Fruit fly (Drosophila melanogaster): ENCODE data around the gene CG12708.

Gene CG12708

DNA sequence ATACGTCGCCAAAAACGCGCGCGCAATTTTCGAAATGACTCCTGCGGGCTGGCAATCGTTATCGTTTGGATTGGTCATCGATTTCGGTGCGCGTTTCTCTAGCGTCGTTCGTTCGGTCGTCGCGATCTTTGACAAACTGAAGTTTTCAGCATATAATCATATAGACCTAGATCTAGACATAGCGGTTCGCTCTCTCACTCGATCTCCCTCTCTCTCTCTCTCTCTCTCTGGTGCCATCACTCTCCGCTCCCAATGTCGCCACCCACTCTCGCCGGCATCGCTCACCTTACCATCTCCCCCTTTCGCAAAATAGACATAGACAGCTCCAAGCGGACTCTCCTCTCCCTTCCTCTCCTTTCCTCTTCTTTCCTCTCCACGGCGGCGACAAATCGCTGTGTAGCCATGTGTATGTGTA lies 42.0 kb upstream of the CG12708 start, which contains the start of gene sog (continued):
- no peak for TF ChIP-seq inv (GFP tag; IDR thresholded peaks at IDR 0.05; ENCODE audit: partially characterized antibody)
- TF ChIP-seq Hsf (GFP tag; optimal IDR thresholded peaks at IDR 0.05) = no peak
- TF ChIP-seq otp (GFP tag; IDR thresholded peaks at IDR 0.05) = no peak
- TF ChIP-seq insv (GFP tag; optimal IDR thresholded peaks at IDR 0.05) = no peak
- TF ChIP-seq CG7271 (tag; optimal IDR thresholded peaks at IDR 0.05) = no peak
- TF ChIP-seq CG18619 (GFP tag; optimal IDR thresholded peaks at IDR 0.05) = no peak
- TF ChIP-seq Nf-YB (GFP tag; optimal IDR thresholded peaks at IDR 0.05) = no peak
- TF ChIP-seq ftz-f1 (GFP tag; optimal IDR thresholded peaks at IDR 0.05) = no peak
- peak; percentile 15 for TF ChIP-seq Sry-δ (GFP tag; optimal IDR thresholded peaks at IDR 0.05)
- TF ChIP-seq CG6654 (GFP tag; optimal IDR thresholded peaks at IDR 0.05) = no peak
- TF ChIP-seq CG10462 (GFP tag; optimal IDR thresholded peaks at IDR 0.05) = no peak
- no peak for TF ChIP-seq Dek (tag; optimal IDR thresholded peaks at IDR 0.05)
- TF ChIP-seq slou (GFP tag; optimal IDR thresholded peaks at IDR 0.05) = no peak
- TF ChIP-seq CG8944 (GFP tag; optimal IDR thresholded peaks at IDR 0.05) = no peak
- no peak for TF ChIP-seq CG15011 (GFP tag; optimal IDR thresholded peaks at IDR 0.05)
- peak; percentile 71 for TF ChIP-seq yki (optimal IDR thresholded peaks at IDR 0.05)
- no peak for TF ChIP-seq Hr39 (optimal IDR thresholded peaks at IDR 0.05)
- TF ChIP-seq luna (GFP tag; optimal IDR thresholded peaks at IDR 0.05) = no peak
- TF ChIP-seq CG13894 (tag; optimal IDR thresholded peaks at IDR 0.05) = no peak
- TF ChIP-seq CG10274 (GFP tag; optimal IDR thresholded peaks at IDR 0.05) = no peak
- TF ChIP-seq CG10959 (GFP tag; IDR thresholded peaks at IDR 0.05) = no peak
- TF ChIP-seq CG9797 (GFP tag; optimal IDR thresholded peaks at IDR 0.05) = no peak
- no peak for TF ChIP-seq NC2α (GFP tag; optimal IDR thresholded peaks at IDR 0.05)
- TF ChIP-seq Chrac-16 (GFP tag; optimal IDR thresholded peaks at IDR 0.05) = no peak
- no peak for TF ChIP-seq Optix (GFP tag; IDR thresholded peaks at IDR 0.05)
- no peak for TF ChIP-seq esg (GFP tag; conservative IDR thresholded peaks at IDR 0.05)
- TF ChIP-seq amos (GFP tag; IDR thresholded peaks at IDR 0.05; ENCODE audit: partially characterized antibody) = no peak; the same call in 1 of the 2 replicates
- no peak for TF ChIP-seq Bdp1 (GFP tag; optimal IDR thresholded peaks at IDR 0.05)
- no peak for TF ChIP-seq jigr1 (GFP tag; IDR thresholded peaks at IDR 0.05)
- no peak for TF ChIP-seq Gsc (GFP tag; IDR thresholded peaks at IDR 0.05)
- peak; percentile 61 for TF ChIP-seq CG13287 (GFP tag; IDR thresholded peaks at IDR 0.05; ENCODE audit: partially characterized antibody)
- no peak for TF ChIP-seq ttk (GFP tag; IDR thresholded peaks at IDR 0.05)
- no peak for TF ChIP-seq NfI (GFP tag; optimal IDR thresholded peaks at IDR 0.05)
- TF ChIP-seq CG4328 (GFP tag; optimal IDR thresholded peaks at IDR 0.05) = no peak
- TF ChIP-seq B-H2 (GFP tag; optimal IDR thresholded peaks at IDR 0.05) = peak; percentile 15
- no peak for TF ChIP-seq salm (tag; optimal IDR thresholded peaks at IDR 0.05)
- no peak for TF ChIP-seq PHDP (tag; optimal IDR thresholded peaks at IDR 0.05)
- no peak for TF ChIP-seq pan (optimal IDR thresholded peaks at IDR 0.05)
- peak in 1 of 2 experiments; percentile 21 for TF ChIP-seq pan (GFP tag; optimal IDR thresholded peaks at IDR 0.05 in 1 of 2, IDR thresholded peaks at IDR 0.05 in 1 of 2)
- no peak for TF ChIP-seq ara (GFP tag; IDR thresholded peaks at IDR 0.05)
- no peak for TF ChIP-seq corto (GFP tag; optimal IDR thresholded peaks at IDR 0.05)
- no peak for TF ChIP-seq CG15514 (GFP tag; optimal IDR thresholded peaks at IDR 0.05)
- TF ChIP-seq CG4820 (GFP tag; optimal IDR thresholded peaks at IDR 0.05) = no peak
- TF ChIP-seq CG8089 (GFP tag; optimal IDR thresholded peaks at IDR 0.05) = no peak
- TF ChIP-seq Doc3 (GFP tag; IDR thresholded peaks at IDR 0.05; ENCODE audit: partially characterized antibody) = 0 out of 3 replicates have a peak, but pooled peaks have one; percentile 21
- TF ChIP-seq sima (GFP tag; optimal IDR thresholded peaks at IDR 0.05) = no peak
- TF ChIP-seq CG6254 (GFP tag; optimal IDR thresholded peaks at IDR 0.05) = no peak
- no peak for TF ChIP-seq CG12071 (GFP tag; optimal IDR thresholded peaks at IDR 0.05)
- no peak for TF ChIP-seq gsb-n (tag; optimal IDR thresholded peaks at IDR 0.05)
- no peak for TF ChIP-seq CG4707 (GFP tag; optimal IDR thresholded peaks at IDR 0.05)
- TF ChIP-seq CG10431 (GFP tag; optimal IDR thresholded peaks at IDR 0.05) = no peak
- no peak for TF ChIP-seq CG13424 (tag; optimal IDR thresholded peaks at IDR 0.05)
